Fruit fly (Drosophila melanogaster) whole organism, prepupa: ENCODE results near the gene shep.

Experiments
- Blimp-1 ChIP-seq: fragments of 200-800 bp; sonication (Bioruptor generic); optimal IDR thresholded peaks from 3 replicates; lab custom pipeline; 2017; ENCODE audit warnings: missing biosample characterization, missing genetic modification characterization, mild to moderate bottlenecking, moderate library complexity, missing genetic modification reagents
- CG10669 ChIP-seq: fragments of 200-800 bp; sonication (Bioruptor generic); optimal IDR thresholded peaks from 3 replicates; lab custom pipeline; 2018; ENCODE audit warnings: missing biosample characterization, mild to moderate bottlenecking, missing genetic modification characterization, moderate library complexity
- CG11294 ChIP-seq: fragments of 200-800 bp; sonication (Bioruptor generic); IDR thresholded peaks from 2 replicates; pipeline ENCODE4 v1.3.6; 2022; ENCODE audit warnings: missing biosample characterization, missing genetic modification characterization
- CG11762 ChIP-seq: fragments of 200-800 bp; sonication (Bioruptor generic); optimal IDR thresholded peaks from 3 replicates; lab custom pipeline; 2016; ENCODE audit warnings: missing biosample characterization, missing genetic modification characterization; ENCODE audit not compliant: insufficient read depth
- CG11902 ChIP-seq: fragments of 200-800 bp; sonication (Bioruptor generic); optimal IDR thresholded peaks from 3 replicates; lab custom pipeline; 2016; ENCODE audit warnings: missing biosample characterization, missing genetic modification characterization
- CG15336 ChIP-seq: fragments of 200-800 bp; sonication (Bioruptor generic); IDR thresholded peaks from 2 replicates; pipeline ENCODE4 v1.3.6; 2022; ENCODE audit warnings: missing biosample characterization, missing genetic modification characterization
- CG1621 ChIP-seq: fragments of 200-800 bp; sonication (Bioruptor generic); optimal IDR thresholded peaks from 3 replicates; lab custom pipeline; 2018; ENCODE audit warnings: missing biosample characterization, mild to moderate bottlenecking, missing genetic modification characterization
- CG16779 ChIP-seq: fragments of 200-800 bp; sonication (Bioruptor generic); optimal IDR thresholded peaks from 3 replicates; lab custom pipeline; 2017; ENCODE audit warnings: missing biosample characterization, mild to moderate bottlenecking, missing genetic modification characterization
- CG31627 ChIP-seq: fragments of 200-800 bp; sonication (Bioruptor generic); optimal IDR thresholded peaks from 3 replicates; lab custom pipeline; 2016; ENCODE audit warnings: missing biosample characterization, missing genetic modification characterization
- CG3919 ChIP-seq: fragments of 200-800 bp; sonication (Bioruptor generic); optimal IDR thresholded peaks from 3 replicates; lab custom pipeline; 2016; ENCODE audit warnings: missing biosample characterization, missing genetic modification characterization
- CG6276 ChIP-seq: fragments of 200-800 bp; sonication (Bioruptor generic); optimal IDR thresholded peaks from 2 replicates; lab custom pipeline; 2017; ENCODE audit warnings: missing biosample characterization, mild to moderate bottlenecking, missing genetic modification characterization
- CG6808 ChIP-seq: fragments of 200-800 bp; sonication (Bioruptor generic); optimal IDR thresholded peaks from 3 replicates; lab custom pipeline; 2017; ENCODE audit warnings: missing biosample characterization, missing genetic modification characterization, mild to moderate bottlenecking, moderate library complexity, missing genetic modification reagents
- CG6854 ChIP-seq: fragments of 200-800 bp; sonication (Bioruptor generic); optimal IDR thresholded peaks from 2 replicates; lab custom pipeline; 2017; ENCODE audit warnings: missing biosample characterization, mild to moderate bottlenecking, missing genetic modification characterization
- CG8119 ChIP-seq: fragments of 200-800 bp; sonication (Bioruptor generic); IDR thresholded peaks from 3 replicates; pipeline ENCODE4 v1.3.6; 2022; ENCODE audit warnings: missing biosample characterization, missing genetic modification characterization
- CG8632 ChIP-seq: fragments of 200-800 bp; sonication (Bioruptor generic); optimal IDR thresholded peaks from 3 replicates; lab custom pipeline; 2016; ENCODE audit warnings: missing biosample characterization, missing genetic modification characterization
- CG9139 ChIP-seq: fragments of 200-800 bp; sonication (Bioruptor generic); optimal IDR thresholded peaks from 3 replicates; lab custom pipeline; 2017; ENCODE audit warnings: missing biosample characterization, mild to moderate bottlenecking, missing genetic modification characterization
- Eip75B ChIP-seq: fragments of 200-800 bp; sonication (Bioruptor generic); optimal IDR thresholded peaks from 3 replicates; lab custom pipeline; 2016; ENCODE audit warnings: missing biosample characterization, missing genetic modification characterization
- Eip78C ChIP-seq: fragments of 200-800 bp; sonication (Bioruptor generic); peaks from one replicate; lab custom pipeline; 2016; ENCODE audit warnings: missing biosample characterization, missing genetic modification characterization
- Eip93F ChIP-seq: fragments of 200-800 bp; sonication (Bioruptor generic); optimal IDR thresholded peaks from 2 replicates; lab custom pipeline; 2016; ENCODE audit warnings: missing biosample characterization, mild to moderate bottlenecking, missing genetic modification characterization
- Ets96B ChIP-seq: fragments of 200-800 bp; optimal IDR thresholded peaks from 2 replicates; lab custom pipeline; 2019; ENCODE audit warnings: missing biosample characterization, mild to moderate bottlenecking, missing genetic modification characterization, moderate library complexity
- Hr38 ChIP-seq: sonication (Bioruptor generic); optimal IDR thresholded peaks from 2 replicates; lab custom pipeline; 2016; ENCODE audit warnings: missing biosample characterization, missing genetic modification characterization
- Hr4 ChIP-seq: fragments of 200-800 bp; sonication (Bioruptor generic); optimal IDR thresholded peaks from 3 replicates; lab custom pipeline; 2016; ENCODE audit warnings: missing biosample characterization, missing genetic modification characterization
- Met ChIP-seq: fragments of 200-800 bp; sonication (Bioruptor generic); optimal IDR thresholded peaks from 3 replicates; lab custom pipeline; 2016; ENCODE audit warnings: missing biosample characterization, missing genetic modification characterization
- Sox14 ChIP-seq: fragments of 200-800 bp; sonication (Bioruptor generic); optimal IDR thresholded peaks from 3 replicates; lab custom pipeline; 2016; ENCODE audit warnings: missing biosample characterization, missing genetic modification characterization
- Sox15 ChIP-seq: fragments of 200-800 bp; sonication (Bioruptor generic); optimal IDR thresholded peaks from 3 replicates; lab custom pipeline; 2016; ENCODE audit warnings: missing biosample characterization, missing genetic modification characterization
- achi ChIP-seq: fragments of 200-800 bp; sonication (Bioruptor generic); optimal IDR thresholded peaks from 3 replicates; lab custom pipeline; 2016; ENCODE audit warnings: missing biosample characterization, missing genetic modification characterization
- acj6 ChIP-seq: fragments of 200-800 bp; sonication (Bioruptor generic); optimal IDR thresholded peaks from 3 replicates; lab custom pipeline; 2016; ENCODE audit warnings: missing biosample characterization, missing genetic modification characterization
- cyc ChIP-seq: fragments of 200-800 bp; sonication (Bioruptor generic); optimal IDR thresholded peaks from 3 replicates; lab custom pipeline; 2016; ENCODE audit warnings: missing biosample characterization, missing genetic modification characterization
- dsx ChIP-seq: fragments of 200-800 bp; optimal IDR thresholded peaks from 3 replicates; lab custom pipeline; 2019; ENCODE audit warnings: missing biosample characterization, mild to moderate bottlenecking, missing genetic modification characterization, moderate library complexity; ENCODE audit not compliant: poor library complexity, severe bottlenecking
- eg ChIP-seq: fragments of 200-800 bp; sonication (Bioruptor generic); IDR thresholded peaks from 3 replicates; pipeline ENCODE4 v1.3.6; 2022; ENCODE audit warnings: missing biosample characterization, missing genetic modification characterization
- fd59A ChIP-seq: fragments of 200-800 bp; sonication (Bioruptor generic); optimal IDR thresholded peaks from 2 replicates; lab custom pipeline; 2017; ENCODE audit warnings: missing biosample characterization, mild to moderate bottlenecking, missing genetic modification characterization, missing genetic modification reagents
- fd85E ChIP-seq: fragments of 200-800 bp; sonication (Bioruptor generic); optimal IDR thresholded peaks from 3 replicates; lab custom pipeline; 2016; ENCODE audit warnings: missing biosample characterization, missing genetic modification characterization
- fkh ChIP-seq: fragments of 200-800 bp; sonication (Bioruptor generic); optimal IDR thresholded peaks from 3 replicates; lab custom pipeline; 2017; ENCODE audit warnings: missing biosample characterization, mild to moderate bottlenecking, missing genetic modification characterization, moderate library complexity
- lz ChIP-seq: fragments of 200-800 bp; sonication (Bioruptor generic); optimal IDR thresholded peaks from 3 replicates; lab custom pipeline; 2016; ENCODE audit warnings: missing biosample characterization, missing genetic modification characterization
- net ChIP-seq: fragments of 200-800 bp; sonication (Bioruptor generic); optimal IDR thresholded peaks from 3 replicates; lab custom pipeline; 2016; ENCODE audit warnings: missing biosample characterization, missing genetic modification characterization
- pdm3 ChIP-seq: fragments of 200-800 bp; sonication (Bioruptor generic); optimal IDR thresholded peaks from 3 replicates; lab custom pipeline; 2016; ENCODE audit warnings: missing biosample characterization, missing genetic modification characterization
- spab ChIP-seq: fragments of 200-800 bp; sonication (Bioruptor generic); optimal IDR thresholded peaks from 2 replicates; lab custom pipeline; 2017; ENCODE audit warnings: missing biosample characterization, mild to moderate bottlenecking, missing genetic modification characterization, missing genetic modification reagents
- ss ChIP-seq, 2 experiments: fragments of 200-800 bp; sonication (Bioruptor generic); optimal IDR thresholded peaks; 2 replicates in 1 of 2; 3 replicates in 1 of 2; lab custom pipeline; 2017 to 2018; ENCODE audit warnings: mild to moderate bottlenecking in 2 of 2, missing biosample characterization in 2 of 2, missing genetic modification characterization in 2 of 2, moderate library complexity in 1 of 2
- svp ChIP-seq: fragments of 200-800 bp; sonication (Bioruptor generic); peaks from one replicate; lab custom pipeline; 2016; ENCODE audit warnings: missing biosample characterization, missing genetic modification characterization
- topi ChIP-seq: fragments of 200-800 bp; sonication (Bioruptor generic); optimal IDR thresholded peaks from 3 replicates; lab custom pipeline; 2016; ENCODE audit warnings: missing biosample characterization, missing genetic modification characterization
- vri ChIP-seq: fragments of 200-800 bp; sonication (Bioruptor generic); optimal IDR thresholded peaks from 3 replicates; lab custom pipeline; 2016; ENCODE audit warnings: missing biosample characterization, mild to moderate bottlenecking, missing genetic modification characterization

The shep gene

dm6 chr3L:5152354-5152806 is 125.4 kb downstream of the shep start, which contains the start of the genes Gen and Srp54k (continued):
- TF ChIP-seq CG10669 (GFP tag; lab: Kevin White, UChicago) = no peak
- TF ChIP-seq svp (GFP tag; lab: Kevin White, UChicago) = no peak
- no peak for TF ChIP-seq Hr4
- no peak for TF ChIP-seq net (GFP tag; lab: Kevin White, UChicago)
- TF ChIP-seq Ets96B = no peak
- no peak for TF ChIP-seq CG6808 (GFP tag; lab: Kevin White, UChicago)
- no peak for TF ChIP-seq cyc (GFP tag; lab: Kevin White, UChicago)
- no peak for TF ChIP-seq vri (GFP tag; lab: Kevin White, UChicago)
- TF ChIP-seq dsx (GFP tag; lab: Kevin White, UChicago) = no peak
- TF ChIP-seq topi = no peak
- TF ChIP-seq CG3919 (GFP tag; lab: Kevin White, UChicago) = no peak
- TF ChIP-seq Hr38 (GFP tag; lab: Kevin White, UChicago) = no peak
- TF ChIP-seq CG8632 (GFP tag; lab: Kevin White, UChicago) = no peak
- TF ChIP-seq Sox14 (GFP tag; lab: Kevin White, UChicago) = no peak
- no peak for TF ChIP-seq CG1621 (tag; lab: Kevin White, UChicago)
- no peak for TF ChIP-seq CG11902 (GFP tag; lab: Kevin White, UChicago)
- TF ChIP-seq, all 60 proteins: peak for 8

dm6 chr3L:5145814-5146244 is 131.9 kb downstream of the shep start, which contains the start of the genes Fitm and AlaRS-m:
Fitm (minus strand) TSS chr3L:5146063.
AlaRS-m (plus strand) TSS chr3L:5146098.
- TF ChIP-seq Blimp-1 (GFP tag; lab: Kevin White, UChicago) (peak; percentile 97), svp (GFP tag; lab: Kevin White, UChicago) (peak; percentile 95), fd59A (GFP tag; lab: Kevin White, UChicago) (no peak), CG6854 (GFP tag; lab: Kevin White, UChicago) (peak; percentile 38), eg (0 out of 3 replicates have a peak, but pooled peaks have one; percentile 18), CG9139 (no peak)

dm6 chr3L:5141380-5142101 is 136.2 kb downstream of the shep start, which contains the start of the genes Dhrs4 and Gdap1:
Dhrs4 (minus strand) TSS chr3L:5141646.
Gdap1 (plus strand) TSS chr3L:5141953.
- TF ChIP-seq CG9139 (peak; percentile 49), lz (no peak), Eip93F (no peak), CG6854 (GFP tag; lab: Kevin White, UChicago) (peak; percentile 33), CG31627 (no peak), CG16779 (peak; percentile 16), CG6276 (GFP tag; lab: Kevin White, UChicago) (peak; percentile 71), fkh (GFP tag; lab: Kevin White, UChicago) (peak; percentile 72), Eip78C (GFP tag; lab: Kevin White, UChicago) (peak; percentile 57), CG15336 (peak; percentile 36; the same call in 1 of the 2 replicates), svp (GFP tag; lab: Kevin White, UChicago) (peak; percentile 87), Met (GFP tag; lab: Kevin White, UChicago) (no peak), CG8119 (GFP tag; lab: Robert Waterston, UW) (0 out of 3 replicates have a peak, but pooled peaks have one; percentile 29), CG6808 (GFP tag; lab: Kevin White, UChicago) (peak; percentile 56), ss (GFP tag; optimal IDR thresholded peaks at IDR 0.05; lab: Kevin White, UChicago) (peak in 1 of 2 experiments; percentile 70), CG3919 (GFP tag; lab: Kevin White, UChicago) (no peak)

dm6 chr3L:5139312-5139711 is 138.4 kb downstream of the shep start, which contains the start of the genes Tcs5 and CHMP2B:
Tcs5 (minus strand) TSS chr3L:5139395.
CHMP2B (plus strand) TSS chr3L:5139619.
- peak; percentile 82 to 99 for TF ChIP-seq ss (GFP tag; optimal IDR thresholded peaks at IDR 0.05; lab: Kevin White, UChicago)
- peak; percentile 99 for TF ChIP-seq CG6276 (GFP tag; lab: Kevin White, UChicago)
- peak; percentile 99 for TF ChIP-seq Hr38 (GFP tag; lab: Kevin White, UChicago)
- peak; percentile 99 for TF ChIP-seq achi (GFP tag; lab: Kevin White, UChicago)
- peak; percentile 100 for TF ChIP-seq cyc (GFP tag; lab: Kevin White, UChicago)
- peak; percentile 100 for TF ChIP-seq spab (GFP tag; lab: Kevin White, UChicago)
- TF ChIP-seq eg = peak; percentile 100
- TF ChIP-seq CG9139 = peak; percentile 99
- peak; percentile 99 for TF ChIP-seq CG6808 (GFP tag; lab: Kevin White, UChicago)
- peak; percentile 100 for TF ChIP-seq Eip75B (GFP tag; lab: Kevin White, UChicago)
- peak; percentile 100 for TF ChIP-seq Sox15 (GFP tag; lab: Kevin White, UChicago)
- peak; percentile 99 for TF ChIP-seq Eip93F
- TF ChIP-seq acj6 = peak; percentile 100
- peak; percentile 100 for TF ChIP-seq Hr4
- peak; percentile 99 for TF ChIP-seq dsx (GFP tag; lab: Kevin White, UChicago)
- peak; percentile 100 for TF ChIP-seq Met (GFP tag; lab: Kevin White, UChicago)
- peak; percentile 100 for TF ChIP-seq topi
- peak; percentile 100 for TF ChIP-seq CG11762 (GFP tag; lab: Kevin White, UChicago)
- peak; percentile 100 for TF ChIP-seq CG11294 (GFP tag; lab: Robert Waterston, UW)
- peak; percentile 99 for TF ChIP-seq CG8119 (GFP tag; lab: Robert Waterston, UW)
- TF ChIP-seq fd85E (GFP tag; lab: Kevin White, UChicago) = peak; percentile 98
- peak; percentile 100 for TF ChIP-seq pdm3 (GFP tag; lab: Kevin White, UChicago)
- peak; percentile 98 for TF ChIP-seq Blimp-1 (GFP tag; lab: Kevin White, UChicago)
